Fruit fly (Drosophila melanogaster) whole organism, prepupa: Measurements from ENCODE around the gene Tsp2A.
A peak's percentile ranks its signal among the peaks of the same experiment; 100 is the strongest.

Source experiments
- CG11762 ChIP-seq: fragments of 200-800 bp; sonication (Bioruptor generic); optimal IDR thresholded peaks from 3 replicates; lab custom pipeline; 2016; ENCODE audit warnings: missing biosample characterization, missing genetic modification characterization; ENCODE audit not compliant: insufficient read depth
- CG11902 ChIP-seq: fragments of 200-800 bp; sonication (Bioruptor generic); optimal IDR thresholded peaks from 3 replicates; lab custom pipeline; 2016; ENCODE audit warnings: missing biosample characterization, missing genetic modification characterization
- CG15336 ChIP-seq: fragments of 200-800 bp; sonication (Bioruptor generic); IDR thresholded peaks from 2 replicates; pipeline ENCODE4 v1.3.6; 2022; ENCODE audit warnings: missing biosample characterization, missing genetic modification characterization
- CG16779 ChIP-seq: fragments of 200-800 bp; sonication (Bioruptor generic); optimal IDR thresholded peaks from 3 replicates; lab custom pipeline; 2017; ENCODE audit warnings: missing biosample characterization, mild to moderate bottlenecking, missing genetic modification characterization
- CG3032 ChIP-seq: fragments of 200-800 bp; optimal IDR thresholded peaks from 2 replicates; lab custom pipeline; 2019; ENCODE audit warnings: missing biosample characterization, mild to moderate bottlenecking, missing genetic modification characterization, moderate library complexity
- CG32006 ChIP-seq: fragments of 200-800 bp; sonication (Bioruptor generic); optimal IDR thresholded peaks from 3 replicates; lab custom pipeline; 2017; ENCODE audit warnings: missing biosample characterization, mild to moderate bottlenecking, missing genetic modification characterization
- CG3919 ChIP-seq: fragments of 200-800 bp; sonication (Bioruptor generic); optimal IDR thresholded peaks from 3 replicates; lab custom pipeline; 2016; ENCODE audit warnings: missing biosample characterization, missing genetic modification characterization
- CG4318 ChIP-seq: fragments of 200-800 bp; sonication (Bioruptor generic); optimal IDR thresholded peaks from 3 replicates; lab custom pipeline; 2017; ENCODE audit warnings: missing biosample characterization, mild to moderate bottlenecking, missing genetic modification characterization
- CG6276 ChIP-seq: fragments of 200-800 bp; sonication (Bioruptor generic); optimal IDR thresholded peaks from 2 replicates; lab custom pipeline; 2017; ENCODE audit warnings: missing biosample characterization, mild to moderate bottlenecking, missing genetic modification characterization
- CG6808 ChIP-seq: fragments of 200-800 bp; sonication (Bioruptor generic); optimal IDR thresholded peaks from 3 replicates; lab custom pipeline; 2017; ENCODE audit warnings: missing biosample characterization, missing genetic modification characterization, mild to moderate bottlenecking, moderate library complexity, missing genetic modification reagents
- CG6854 ChIP-seq: fragments of 200-800 bp; sonication (Bioruptor generic); optimal IDR thresholded peaks from 2 replicates; lab custom pipeline; 2017; ENCODE audit warnings: missing biosample characterization, mild to moderate bottlenecking, missing genetic modification characterization
- CG7368 ChIP-seq: fragments of 200-800 bp; sonication (Bioruptor generic); optimal IDR thresholded peaks from 3 replicates; lab custom pipeline; 2016; ENCODE audit warnings: missing biosample characterization, missing genetic modification characterization
- Eip75B ChIP-seq: fragments of 200-800 bp; sonication (Bioruptor generic); optimal IDR thresholded peaks from 3 replicates; lab custom pipeline; 2016; ENCODE audit warnings: missing biosample characterization, missing genetic modification characterization
- Eip78C ChIP-seq: fragments of 200-800 bp; sonication (Bioruptor generic); peaks from one replicate; lab custom pipeline; 2016; ENCODE audit warnings: missing biosample characterization, missing genetic modification characterization
- Ets96B ChIP-seq: fragments of 200-800 bp; optimal IDR thresholded peaks from 2 replicates; lab custom pipeline; 2019; ENCODE audit warnings: missing biosample characterization, mild to moderate bottlenecking, missing genetic modification characterization, moderate library complexity
- Gug ChIP-seq: fragments of 200-800 bp; sonication (Bioruptor generic); IDR thresholded peaks from 2 replicates; pipeline ENCODE4 v1.3.6; 2022; ENCODE audit warnings: missing biosample characterization, missing genetic modification characterization
- Hr38 ChIP-seq: sonication (Bioruptor generic); optimal IDR thresholded peaks from 2 replicates; lab custom pipeline; 2016; ENCODE audit warnings: missing biosample characterization, missing genetic modification characterization
- Hr39 ChIP-seq: fragments of 200-800 bp; sonication (Bioruptor generic); optimal IDR thresholded peaks from 2 replicates; lab custom pipeline; 2016; ENCODE audit warnings: missing biosample characterization, missing genetic modification characterization
- Hr4 ChIP-seq: fragments of 200-800 bp; sonication (Bioruptor generic); optimal IDR thresholded peaks from 3 replicates; lab custom pipeline; 2016; ENCODE audit warnings: missing biosample characterization, missing genetic modification characterization
- Lpt ChIP-seq: fragments of 200-800 bp; sonication (Bioruptor generic); optimal IDR thresholded peaks from 3 replicates; lab custom pipeline; 2016; ENCODE audit warnings: missing biosample characterization, missing genetic modification characterization
- OdsH ChIP-seq: fragments of 200-800 bp; sonication (Bioruptor generic); optimal IDR thresholded peaks from 3 replicates; lab custom pipeline; 2016; ENCODE audit warnings: missing biosample characterization, missing genetic modification characterization
- Smox ChIP-seq: fragments of 200-800 bp; sonication (Bioruptor generic); optimal IDR thresholded peaks from 3 replicates; lab custom pipeline; 2016; ENCODE audit warnings: missing biosample characterization, missing genetic modification characterization
- Sox14 ChIP-seq: fragments of 200-800 bp; sonication (Bioruptor generic); optimal IDR thresholded peaks from 3 replicates; lab custom pipeline; 2016; ENCODE audit warnings: missing biosample characterization, missing genetic modification characterization
- Sox15 ChIP-seq: fragments of 200-800 bp; sonication (Bioruptor generic); optimal IDR thresholded peaks from 3 replicates; lab custom pipeline; 2016; ENCODE audit warnings: missing biosample characterization, missing genetic modification characterization
- dac ChIP-seq: fragments of 200-800 bp; sonication (Bioruptor generic); optimal IDR thresholded peaks from 2 replicates; lab custom pipeline; 2017; ENCODE audit warnings: missing biosample characterization, mild to moderate bottlenecking, missing genetic modification characterization
- dsx ChIP-seq: fragments of 200-800 bp; optimal IDR thresholded peaks from 3 replicates; lab custom pipeline; 2019; ENCODE audit warnings: missing biosample characterization, mild to moderate bottlenecking, missing genetic modification characterization, moderate library complexity; ENCODE audit not compliant: poor library complexity, severe bottlenecking
- eg ChIP-seq: fragments of 200-800 bp; sonication (Bioruptor generic); IDR thresholded peaks from 3 replicates; pipeline ENCODE4 v1.3.6; 2022; ENCODE audit warnings: missing biosample characterization, missing genetic modification characterization
- esn ChIP-seq: fragments of 200-800 bp; sonication (Bioruptor generic); optimal IDR thresholded peaks from 2 replicates; lab custom pipeline; 2016; ENCODE audit warnings: missing biosample characterization, mild to moderate bottlenecking, missing genetic modification characterization, moderate library complexity
- fd59A ChIP-seq: fragments of 200-800 bp; sonication (Bioruptor generic); optimal IDR thresholded peaks from 2 replicates; lab custom pipeline; 2017; ENCODE audit warnings: missing biosample characterization, mild to moderate bottlenecking, missing genetic modification characterization, missing genetic modification reagents
- lz ChIP-seq: fragments of 200-800 bp; sonication (Bioruptor generic); optimal IDR thresholded peaks from 3 replicates; lab custom pipeline; 2016; ENCODE audit warnings: missing biosample characterization, missing genetic modification characterization
- salr ChIP-seq, 2 experiments: fragments of 200-800 bp; sonication (Bioruptor generic); optimal IDR thresholded peaks; 3 replicates each; lab custom pipeline; 2016 to 2018; ENCODE audit warnings: missing biosample characterization in 2 of 2, missing genetic modification characterization in 2 of 2, mild to moderate bottlenecking in 1 of 2
- spab ChIP-seq: fragments of 200-800 bp; sonication (Bioruptor generic); optimal IDR thresholded peaks from 2 replicates; lab custom pipeline; 2017; ENCODE audit warnings: missing biosample characterization, mild to moderate bottlenecking, missing genetic modification characterization, missing genetic modification reagents
- ss ChIP-seq, 2 experiments: fragments of 200-800 bp; sonication (Bioruptor generic); optimal IDR thresholded peaks; 2 replicates in 1 of 2; 3 replicates in 1 of 2; lab custom pipeline; 2017 to 2018; ENCODE audit warnings: mild to moderate bottlenecking in 2 of 2, missing biosample characterization in 2 of 2, missing genetic modification characterization in 2 of 2, moderate library complexity in 1 of 2
- svp ChIP-seq: fragments of 200-800 bp; sonication (Bioruptor generic); peaks from one replicate; lab custom pipeline; 2016; ENCODE audit warnings: missing biosample characterization, missing genetic modification characterization
- topi ChIP-seq: fragments of 200-800 bp; sonication (Bioruptor generic); optimal IDR thresholded peaks from 3 replicates; lab custom pipeline; 2016; ENCODE audit warnings: missing biosample characterization, missing genetic modification characterization

The Tsp2A gene

dm6 chrX:1308444-1308843 is 37.9 kb upstream of the Tsp2A start:
- TF ChIP-seq CG3032 (tag; lab: Kevin White, UChicago), result no peak
- TF ChIP-seq Smox (GFP tag; lab: Kevin White, UChicago), result no peak
- no peak for TF ChIP-seq CG4318 (GFP tag; lab: Kevin White, UChicago)
- TF ChIP-seq ss (GFP tag; optimal IDR thresholded peaks at IDR 0.05; lab: Kevin White, UChicago), result peak in 1 of 2 experiments; percentile 30
- TF ChIP-seq Hr39 (GFP tag; lab: Kevin White, UChicago), result no peak
- peak; percentile 49 for TF ChIP-seq CG6854 (GFP tag; lab: Kevin White, UChicago)
- peak; percentile 20; the same call in 1 of the 2 replicates for TF ChIP-seq CG15336 (GFP tag; lab: Robert Waterston, UW)
- TF ChIP-seq CG6808, result no peak
- peak; percentile 25; the same call in 1 of the 3 replicates for TF ChIP-seq eg (GFP tag; lab: Robert Waterston, UW)

DNA sequence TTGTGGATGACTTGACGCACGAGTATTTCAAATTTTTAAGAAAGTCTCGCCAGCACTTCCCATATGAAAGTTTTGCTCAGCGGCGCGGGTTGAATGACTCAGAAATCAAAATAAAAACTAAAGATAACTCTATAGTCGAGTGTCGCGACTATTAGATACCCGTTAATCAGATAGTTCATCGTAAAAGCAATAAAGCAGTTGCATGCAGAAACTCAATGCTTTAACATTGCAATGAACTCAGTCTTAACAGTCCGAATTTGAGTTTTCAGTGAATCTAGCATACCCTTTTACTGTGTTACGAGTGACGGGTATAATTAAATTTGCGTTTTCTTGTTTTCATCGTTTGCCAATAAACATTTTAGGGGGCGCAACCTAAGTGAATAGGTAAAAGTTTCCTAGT is 35.1 kb upstream of the Tsp2A start:
- TF ChIP-seq Lpt (GFP tag; lab: Kevin White, UChicago) (no peak), CG11762 (no peak), Hr4 (GFP tag; lab: Kevin White, UChicago) (no peak), Eip78C (GFP tag; lab: Kevin White, UChicago) (no peak), Gug (GFP tag; lab: Robert Waterston, UW) (no peak), CG32006 (GFP tag; lab: Kevin White, UChicago) (no peak), topi (no peak), Hr38 (GFP tag; lab: Kevin White, UChicago) (no peak), CG16779 (tag; lab: Kevin White, UChicago) (no peak), OdsH (no peak), fd59A (no peak), spab (GFP tag; lab: Kevin White, UChicago) (no peak), Ets96B (no peak), Sox15 (no peak), salr (GFP tag; optimal IDR thresholded peaks at IDR 0.05; lab: Kevin White, UChicago) (no peak), CG7368 (GFP tag; lab: Kevin White, UChicago) (no peak), CG4318 (GFP tag; lab: Kevin White, UChicago) (no peak), CG11902 (GFP tag; lab: Kevin White, UChicago) (no peak), CG6276 (GFP tag; lab: Kevin White, UChicago) (no peak), dac (GFP tag; lab: Kevin White, UChicago) (no peak)

- TF ChIP-seq CG3919 (GFP tag; lab: Kevin White, UChicago) (no peak), ss (GFP tag; optimal IDR thresholded peaks at IDR 0.05; lab: Kevin White, UChicago) (no peak), Sox14 (GFP tag; lab: Kevin White, UChicago) (no peak), esn (GFP tag; lab: Kevin White, UChicago) (no peak), lz (GFP tag; lab: Kevin White, UChicago) (no peak), eg (GFP tag; lab: Robert Waterston, UW) (no peak), CG6276 (GFP tag; lab: Kevin White, UChicago) (no peak), Eip75B (GFP tag; lab: Kevin White, UChicago) (no peak), svp (GFP tag; lab: Kevin White, UChicago) (no peak), dsx (GFP tag; lab: Kevin White, UChicago) (no peak), CG6808 (no peak)
These were observed 33.8 kb upstream of the Tsp2A start for dm6 chrX:1312510-1312909.
